Worm (Caenorhabditis elegans): Measurements from ENCODE around the gene F20D6.15.

DNA sequence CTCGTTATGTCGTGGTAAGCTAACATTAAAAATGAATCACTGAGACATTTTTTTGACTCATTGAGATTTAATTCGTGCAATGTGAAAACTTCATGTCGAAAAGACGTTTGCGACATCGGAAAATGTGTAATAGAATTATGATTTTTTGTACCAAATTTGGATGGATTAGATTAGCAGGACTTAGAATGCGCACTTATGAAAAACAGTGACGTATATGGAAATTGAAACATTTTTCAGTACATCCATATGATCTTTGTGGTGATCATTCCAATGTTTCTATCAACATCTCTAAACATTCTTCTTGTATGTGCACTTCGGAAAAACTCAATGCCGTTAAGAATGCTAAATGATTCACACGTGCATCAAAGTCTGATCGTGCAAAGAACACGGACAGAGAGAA is 43.8 kb downstream of the F20D6.15 start:
- TF ChIP-seq ztf-6 (GFP tag; IDR thresholded peaks at IDR 0.05) = no peak
- no peak for TF ChIP-seq unc-62 (GFP tag; optimal IDR thresholded peaks at IDR 0.05)
- no peak for TF ChIP-seq cebp-2 (GFP tag; IDR thresholded peaks at IDR 0.05)
- no peak for TF ChIP-seq somi-1 (GFP tag; optimal IDR thresholded peaks at IDR 0.05)
- TF ChIP-seq die-1 (tag; optimal IDR thresholded peaks at IDR 0.05) = no peak
- no peak for TF ChIP-seq tlf-1 (GFP tag; optimal IDR thresholded peaks at IDR 0.05)
